Worm (Caenorhabditis elegans): ENCODE results near the gene B0228.7.

B0228.7 gene

ce11 chrII:7795299-7795698 is 36.5 kb upstream of the B0228.7 start:
- TF ChIP-seq unc-42 (tag; optimal IDR thresholded peaks at IDR 0.05) (peak; percentile 82), syd-9 (tag; optimal IDR thresholded peaks at IDR 0.05) (no peak)

DNA sequence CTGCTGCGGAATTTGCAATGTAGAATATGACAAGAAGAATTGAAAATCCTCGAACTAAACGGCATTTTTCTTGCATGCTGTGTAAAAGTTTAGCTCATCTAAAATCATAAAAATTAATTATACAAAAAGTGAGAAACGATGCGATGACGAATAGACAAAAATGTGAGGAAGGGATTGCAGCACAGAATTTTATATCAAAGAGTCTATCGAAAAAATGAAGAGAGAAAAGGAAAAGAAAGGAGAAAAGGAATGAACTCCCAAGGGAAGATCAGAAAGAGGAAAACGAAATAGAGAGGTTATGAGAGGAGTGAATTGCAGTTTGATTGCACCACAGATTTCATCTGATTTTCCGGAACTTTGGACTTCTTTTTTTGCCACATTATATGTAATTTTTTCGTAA is 35.4 kb upstream of the B0228.7 start, which contains the start of gene glr-4:
Gene glr-4, minus strand, starts transcription at position 101 of the 400 bp plus-strand sequence.
- TF ChIP-seq elt-2 (tag; optimal IDR thresholded peaks at IDR 0.05) = no peak
- no peak for TF ChIP-seq syd-9 (tag; optimal IDR thresholded peaks at IDR 0.05)
- no peak for TF ChIP-seq ceh-19 (GFP tag; optimal IDR thresholded peaks at IDR 0.05)
- no peak for TF ChIP-seq ahr-1 (tag; optimal IDR thresholded peaks at IDR 0.05)
- no peak for TF ChIP-seq pat-9 (tag; optimal IDR thresholded peaks at IDR 0.05)
- TF ChIP-seq T23F11.4 (GFP tag; optimal IDR thresholded peaks at IDR 0.05) = no peak

DNA sequence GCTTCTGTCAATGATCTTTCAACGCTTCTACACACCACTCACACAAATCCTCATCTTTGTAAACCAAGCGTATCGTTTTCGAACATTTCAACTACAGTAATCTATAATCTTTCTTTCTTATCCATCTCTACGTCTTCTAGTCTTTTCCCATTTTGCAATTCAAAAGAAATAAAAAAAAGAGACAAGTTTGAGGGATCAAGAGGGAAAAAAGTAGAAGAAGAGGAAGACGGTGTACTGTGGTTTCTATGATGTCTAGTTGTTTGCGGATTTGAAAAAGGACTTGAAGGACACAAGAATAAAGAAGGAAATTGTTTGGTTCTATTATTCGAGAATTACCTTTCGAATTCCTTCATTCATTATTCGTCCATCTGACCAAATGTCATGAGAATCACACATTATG is 33.7 kb upstream of the B0228.7 start:
- TF ChIP-seq tbx-2 (tag; optimal IDR thresholded peaks at IDR 0.05) = no peak
- no peak for TF ChIP-seq Y22D7AL.16 (tag; optimal IDR thresholded peaks at IDR 0.05)
- TF ChIP-seq K09A11.1 (tag; optimal IDR thresholded peaks at IDR 0.05; ENCODE audit: insufficient read depth) = no peak
- TF ChIP-seq dmd-4 (tag; optimal IDR thresholded peaks at IDR 0.05; ENCODE audit: borderline replicate concordance) = no peak
- TF ChIP-seq ceh-48 (tag; optimal IDR thresholded peaks at IDR 0.05) = no peak
- TF ChIP-seq sox-4 (tag; optimal IDR thresholded peaks at IDR 0.05) = no peak
- TF ChIP-seq lim-6 (tag; optimal IDR thresholded peaks at IDR 0.05) = no peak
- no peak for TF ChIP-seq ceh-2 (tag; optimal IDR thresholded peaks at IDR 0.05)
- TF ChIP-seq pros-1 (tag; optimal IDR thresholded peaks at IDR 0.05) = no peak
- no peak for TF ChIP-seq hlh-30 (tag; optimal IDR thresholded peaks at IDR 0.05; ENCODE audit: insufficient read depth)
- no peak for TF ChIP-seq fkh-6 (tag; optimal IDR thresholded peaks at IDR 0.05)
- no peak for TF ChIP-seq ets-4 (tag; optimal IDR thresholded peaks at IDR 0.05)
- TF ChIP-seq dve-1 (tag; optimal IDR thresholded peaks at IDR 0.05) = no peak
- no peak for TF ChIP-seq ttx-3 (tag; optimal IDR thresholded peaks at IDR 0.05)
- no peak for TF ChIP-seq fkh-10 (GFP tag; optimal IDR thresholded peaks at IDR 0.05)
- no peak for TF ChIP-seq unc-42 (tag; optimal IDR thresholded peaks at IDR 0.05)
- no peak for TF ChIP-seq ceh-31 (tag; optimal IDR thresholded peaks at IDR 0.05)

- TF ChIP-seq zip-5 (tag; optimal IDR thresholded peaks at IDR 0.05) (no peak), ceh-9 (tag; optimal IDR thresholded peaks at IDR 0.05) (no peak), elt-2 (tag; optimal IDR thresholded peaks at IDR 0.05) (no peak), ceh-14 (tag; optimal IDR thresholded peaks at IDR 0.05) (no peak), ahr-1 (tag; optimal IDR thresholded peaks at IDR 0.05) (no peak), ceh-30 (tag; optimal IDR thresholded peaks at IDR 0.05) (no peak), ceh-24 (tag; optimal IDR thresholded peaks at IDR 0.05) (no peak), ets-4 (tag; optimal IDR thresholded peaks at IDR 0.05) (no peak), pha-4 (tag; optimal IDR thresholded peaks at IDR 0.05) (no peak), ceh-45 (GFP tag; IDR thresholded peaks at IDR 0.05) (no peak), npax-4 (tag; optimal IDR thresholded peaks at IDR 0.05) (no peak), ceh-2 (tag; optimal IDR thresholded peaks at IDR 0.05) (no peak), ttx-3 (tag; optimal IDR thresholded peaks at IDR 0.05) (no peak), lin-11 (tag; optimal IDR thresholded peaks at IDR 0.05) (no peak), che-1 (tag; optimal IDR thresholded peaks at IDR 0.05) (no peak), ceh-6 (GFP tag; optimal IDR thresholded peaks at IDR 0.05) (no peak)
These were observed 32.7 kb upstream of the B0228.7 start for ce11 chrII:7791408-7792050.

DNA sequence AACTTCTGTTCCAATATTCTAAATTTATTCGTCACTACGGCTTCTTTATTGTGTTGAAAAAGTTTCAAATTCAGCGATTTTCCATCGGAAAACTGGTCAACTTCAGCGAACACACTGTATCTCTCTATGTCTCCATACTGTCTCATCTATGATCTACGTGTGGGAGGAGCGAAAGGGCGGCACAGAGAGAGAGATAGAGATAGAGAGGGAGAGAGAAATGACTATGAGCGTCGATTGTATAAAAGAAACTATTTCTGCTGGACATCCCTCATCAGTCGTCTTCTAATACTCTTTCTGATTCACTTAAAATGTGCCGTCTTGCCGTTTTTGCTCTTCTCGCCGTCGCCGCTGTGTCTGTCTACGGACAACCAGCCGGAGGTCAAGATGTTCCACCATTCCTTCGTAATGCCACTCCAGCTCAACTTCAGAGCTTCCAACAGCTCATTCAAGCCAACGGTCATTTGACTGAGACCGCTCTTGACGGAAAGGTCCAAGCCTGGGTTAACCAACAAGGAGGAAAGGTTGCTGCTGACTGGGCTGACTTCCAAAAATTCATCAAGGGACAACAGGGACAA is 31.6 kb upstream of the B0228.7 start, which contains the start of gene srlf-1:
Gene srlf-1, plus strand, starts transcription at position 268 of the 575 bp plus-strand sequence.
- TF ChIP-seq ceh-2 (tag; optimal IDR thresholded peaks at IDR 0.05) (no peak), ceh-30 (tag; optimal IDR thresholded peaks at IDR 0.05) (no peak), ceh-34 (tag; optimal IDR thresholded peaks at IDR 0.05) (no peak), sox-2 (GFP tag; IDR thresholded peaks at IDR 0.05) (no peak), hlh-13 (GFP tag; optimal IDR thresholded peaks at IDR 0.05) (no peak), unc-55 (GFP tag; optimal IDR thresholded peaks at IDR 0.05) (no peak), sdc-2 (tag; optimal IDR thresholded peaks at IDR 0.05) (no peak), ceh-14 (tag; optimal IDR thresholded peaks at IDR 0.05) (no peak), nfya-1 (tag; optimal IDR thresholded peaks at IDR 0.05) (no peak), hlh-6 (tag; optimal IDR thresholded peaks at IDR 0.05) (no peak), ceh-18 (tag; optimal IDR thresholded peaks at IDR 0.05) (no peak), ama-1 (optimal IDR thresholded peaks at IDR 0.05) (no peak), ceh-24 (tag; optimal IDR thresholded peaks at IDR 0.05) (no peak), elt-4 (tag; optimal IDR thresholded peaks at IDR 0.05) (no peak), pqm-1 (tag; optimal IDR thresholded peaks at IDR 0.05) (no peak)

Measured in whole organism, late embryonic.